Worm (Caenorhabditis elegans) whole organism, young adult: ENCODE results near the gene ima-1.

ENCODE experiments used
- F33H1.4 ChIP-seq: fragments of 200-800 bp; sonication (Bioruptor generic); IDR thresholded peaks from 2 replicates; pipeline ENCODE4 v1.3.6; 2022; ENCODE audit warnings: missing genetic modification reagents, missing genetic modification characterization, missing compliant biosample characterization
- F37B4.10 ChIP-seq: fragments of 200-800 bp; sonication (Bioruptor generic); IDR thresholded peaks from 2 replicates; pipeline ENCODE4 v1.3.6; 2022; ENCODE audit warnings: missing genetic modification characterization, missing compliant biosample characterization
- Y79H2A.3 ChIP-seq: fragments of 200-800 bp; sonication (Bioruptor generic); conservative IDR thresholded peaks from 2 replicates; pipeline ENCODE4 v1.3.6; 2022; ENCODE audit warnings: missing genetic modification reagents, missing genetic modification characterization, missing compliant biosample characterization
- bed-1 ChIP-seq: fragments of 200-800 bp; sonication (Bioruptor generic); IDR thresholded peaks from 2 replicates; pipeline ENCODE4 v1.3.6; 2022; ENCODE audit warnings: missing genetic modification reagents, missing genetic modification characterization, missing compliant biosample characterization
- bed-2 ChIP-seq: fragments of 200-800 bp; sonication (Bioruptor generic); IDR thresholded peaks from 2 replicates; pipeline ENCODE4 v1.3.6; 2022; ENCODE audit warnings: missing genetic modification reagents, missing genetic modification characterization, missing compliant biosample characterization
- repo-1 ChIP-seq: sonication (generic microtip); optimal IDR thresholded peaks from 2 replicates; lab custom pipeline; 2017; ENCODE audit warnings: mild to moderate bottlenecking, missing genetic modification characterization, missing compliant biosample characterization
- snpc-4 ChIP-seq, 5 experiments: fragments of 150-350 bp in 1 of 5; sonication (generic microtip) in 4 of 5; optimal IDR thresholded peaks; 2 replicates each; lab custom pipeline; 2014 to 2018; ENCODE audit warnings: missing genetic modification characterization in 5 of 5, missing biosample characterization in 3 of 5, antibody characterized with exemption in 2 of 5, mild to moderate bottlenecking in 2 of 5, missing compliant biosample characterization in 2 of 5, missing genotype in 2 of 5, moderate library complexity in 2 of 5, missing genetic modification reagents in 1 of 5
- somi-1 ChIP-seq: fragments of 200-800 bp; sonication (Bioruptor generic); optimal IDR thresholded peaks from 2 replicates; lab custom pipeline; 2018; ENCODE audit warnings: mild to moderate bottlenecking, missing genetic modification characterization, missing compliant biosample characterization

DNA sequence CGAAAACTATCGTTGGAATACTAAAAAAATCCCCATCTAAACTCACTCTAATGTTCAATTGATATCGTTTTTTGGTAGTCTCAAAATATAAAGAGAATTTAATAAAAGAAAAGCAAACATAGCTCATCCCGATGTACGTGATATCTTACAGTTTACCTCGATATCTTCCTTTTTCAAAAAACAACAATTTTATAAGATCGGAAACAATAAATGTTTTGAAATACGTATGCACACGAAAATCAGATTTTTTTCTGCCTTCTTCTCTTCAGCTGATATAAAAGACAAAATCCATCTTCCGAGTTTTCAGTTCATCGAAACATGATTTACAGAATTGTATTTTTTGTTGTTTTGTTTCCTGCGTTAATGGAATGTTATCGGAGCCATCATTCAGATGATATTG, 31.6 kb downstream of the ima-1 start, which contains the start of gene clec-222:
- TF ChIP-seq snpc-4 (GFP tag; optimal IDR thresholded peaks at IDR 0.05; lab: Kevin White, UChicago) = no peak
- TF ChIP-seq snpc-4 (tag; optimal IDR thresholded peaks at IDR 0.05; lab: Kevin White, UChicago) = no peak
- no peak for TF ChIP-seq F37B4.10 (GFP tag; lab: Robert Waterston, UW)
- no peak for TF ChIP-seq somi-1 (GFP tag; lab: Kevin White, UChicago)
- no peak for TF ChIP-seq bed-1 (GFP tag; lab: Robert Waterston, UW)
- no peak for TF ChIP-seq Y79H2A.3
- no peak for TF ChIP-seq bed-2 (GFP tag; lab: Robert Waterston, UW)
- TF ChIP-seq F33H1.4 (GFP tag; lab: Robert Waterston, UW) = no peak
- no peak for TF ChIP-seq repo-1 (tag; lab: Kevin White, UChicago)
